Worm (Caenorhabditis elegans): ENCODE measurements around the gene perm-2.

perm-2 gene

DNA sequence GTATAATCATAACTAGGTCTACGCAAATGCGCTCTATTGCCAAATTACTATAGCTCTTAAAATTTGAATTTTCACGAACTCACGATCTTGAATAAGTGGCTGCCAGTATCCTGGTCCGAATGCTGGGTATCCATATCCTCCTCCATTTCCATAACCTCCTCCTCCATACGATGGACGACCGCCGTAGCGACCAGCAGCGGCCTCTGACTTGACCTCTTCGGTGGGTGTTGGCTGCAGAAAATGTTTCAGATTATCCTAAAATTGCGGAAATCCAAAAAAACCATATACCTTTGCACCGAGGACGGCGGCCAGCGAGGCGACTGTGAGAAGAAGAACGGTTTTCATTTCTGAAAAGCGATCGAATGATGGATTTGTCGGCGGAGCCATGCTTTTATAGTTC is 1.8 kb upstream of the perm-2 start, which contains the start of gene perm-4:
Gene perm-4, minus strand, starts transcription at position 367 of the 400 bp plus-strand sequence.
- TF ChIP-seq cnd-1 (tag; optimal IDR thresholded peaks at IDR 0.05) (no peak), unc-39 (tag; optimal IDR thresholded peaks at IDR 0.05) (no peak), ceh-43 (GFP tag; optimal IDR thresholded peaks at IDR 0.05) (no peak), tbx-8 (GFP tag; optimal IDR thresholded peaks at IDR 0.05) (no peak), elt-3 (tag; optimal IDR thresholded peaks at IDR 0.05) (no peak), blmp-1 (tag; optimal IDR thresholded peaks at IDR 0.05) (no peak), lin-13 (tag; optimal IDR thresholded peaks at IDR 0.05) (no peak), elt-1 (tag; optimal IDR thresholded peaks at IDR 0.05; ENCODE audit: borderline replicate concordance, insufficient read depth) (no peak), ces-1 (GFP tag; optimal IDR thresholded peaks at IDR 0.05) (no peak), ham-2 (GFP tag; optimal IDR thresholded peaks at IDR 0.05) (no peak), unc-120 (tag; optimal IDR thresholded peaks at IDR 0.05; ENCODE audit: poor library complexity, severe bottlenecking) (no peak), sem-2 (GFP tag; optimal IDR thresholded peaks at IDR 0.05) (no peak), flh-1 (GFP tag; optimal IDR thresholded peaks at IDR 0.05) (no peak)

DNA sequence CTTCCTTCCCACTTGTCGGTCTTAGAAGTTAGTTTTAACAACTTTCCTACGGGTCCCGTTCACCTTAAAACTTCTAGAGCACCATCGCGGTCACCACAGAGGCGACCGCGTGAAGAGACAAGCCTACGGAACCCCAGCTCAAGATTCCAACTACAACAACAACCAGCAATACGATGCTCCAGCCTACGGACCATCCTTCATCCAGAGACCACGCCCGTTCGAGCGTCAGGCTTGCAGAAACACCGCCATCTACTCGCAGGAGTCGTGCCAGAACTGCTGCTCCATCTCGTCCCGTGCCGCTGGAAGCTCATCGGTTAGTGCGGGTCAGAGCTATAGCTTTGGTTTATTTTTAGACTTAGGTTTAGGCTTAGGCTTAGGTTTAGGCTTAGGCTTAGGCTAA is 1.3 kb downstream of the perm-2 start:
- no peak for TF ChIP-seq sem-2 (GFP tag; optimal IDR thresholded peaks at IDR 0.05)
- TF ChIP-seq ceh-39 (tag; optimal IDR thresholded peaks at IDR 0.05), result no peak
- no peak for TF ChIP-seq sptf-1 (tag; optimal IDR thresholded peaks at IDR 0.05)
- no peak for TF ChIP-seq lsy-2 (tag; optimal IDR thresholded peaks at IDR 0.05)
- no peak for TF ChIP-seq ces-1 (GFP tag; optimal IDR thresholded peaks at IDR 0.05)
- no peak for TF ChIP-seq bed-3 (GFP tag; optimal IDR thresholded peaks at IDR 0.05)
- no peak for TF ChIP-seq unc-62 (GFP tag; optimal IDR thresholded peaks at IDR 0.05)
- no peak for TF ChIP-seq M03D4.4 (tag; optimal IDR thresholded peaks at IDR 0.05)
- TF ChIP-seq nhr-12 (tag; optimal IDR thresholded peaks at IDR 0.05), result no peak
- no peak for TF ChIP-seq flh-1 (GFP tag; optimal IDR thresholded peaks at IDR 0.05)
- TF ChIP-seq ztf-11 (tag; optimal IDR thresholded peaks at IDR 0.05), result no peak
- TF ChIP-seq nhr-28 (tag; optimal IDR thresholded peaks at IDR 0.05), result no peak
- no peak for TF ChIP-seq hlh-1 (tag; optimal IDR thresholded peaks at IDR 0.05)
- TF ChIP-seq ceh-83 (GFP tag; optimal IDR thresholded peaks at IDR 0.05), result no peak

DNA sequence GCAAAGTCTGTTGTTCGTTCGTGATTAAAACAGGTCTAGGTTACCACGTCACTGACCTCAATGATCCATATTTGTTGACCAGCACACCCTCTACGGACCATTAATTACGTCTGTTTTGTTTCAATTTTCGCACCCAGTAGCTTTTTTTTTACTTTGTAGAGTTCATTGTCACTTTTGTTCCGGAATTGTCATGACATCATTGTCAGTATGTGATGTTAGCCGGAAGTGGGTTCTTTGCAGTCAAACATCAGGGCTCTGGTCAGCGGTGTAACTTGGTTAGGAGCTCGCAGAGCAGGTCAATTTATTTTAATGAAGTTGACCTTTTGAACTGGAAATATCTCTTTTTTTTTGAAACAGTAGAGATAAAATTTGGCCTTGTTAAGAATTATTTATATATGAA is 10.1 kb downstream of the perm-2 start, which contains the start of gene C44B12.6:
Gene C44B12.6, minus strand, starts transcription at position 101 of the 400 bp plus-strand sequence.
- TF ChIP-seq nhr-76 (tag; optimal IDR thresholded peaks at IDR 0.05) (no peak), nhr-237 (tag; optimal IDR thresholded peaks at IDR 0.05) (no peak), ceh-83 (GFP tag; optimal IDR thresholded peaks at IDR 0.05) (no peak)

DNA sequence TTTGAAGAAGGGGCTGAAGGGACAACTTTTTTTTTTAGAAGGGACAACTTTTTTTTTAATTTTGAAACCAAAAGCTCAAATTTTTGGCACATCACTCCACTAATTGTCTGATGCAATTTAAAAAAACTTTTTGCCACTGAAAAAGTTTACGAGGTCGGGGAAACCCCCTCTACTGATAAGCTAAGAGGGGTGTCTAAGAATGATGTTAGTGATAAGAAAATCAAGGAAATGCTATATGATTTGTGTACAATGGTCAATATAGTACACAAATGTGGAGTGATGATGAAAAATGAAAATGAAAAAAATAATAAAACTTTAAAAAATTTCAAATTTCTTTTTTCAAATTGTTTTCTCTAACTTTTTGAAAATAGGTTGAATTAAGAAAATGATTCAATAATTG is 21.0 kb downstream of the perm-2 start:
- TF ChIP-seq snpc-4 (tag; optimal IDR thresholded peaks at IDR 0.05), result no peak
- TF ChIP-seq cnd-1 (tag; optimal IDR thresholded peaks at IDR 0.05), result no peak
- TF ChIP-seq ztf-11 (tag; optimal IDR thresholded peaks at IDR 0.05), result no peak
- no peak for TF ChIP-seq mab-5 (tag; optimal IDR thresholded peaks at IDR 0.05)
- TF ChIP-seq lsy-2 (tag; optimal IDR thresholded peaks at IDR 0.05), result no peak
- TF ChIP-seq lin-13 (tag; optimal IDR thresholded peaks at IDR 0.05), result no peak
- TF ChIP-seq unc-62 (GFP tag; optimal IDR thresholded peaks at IDR 0.05), result no peak
- no peak for TF ChIP-seq sem-2 (GFP tag; optimal IDR thresholded peaks at IDR 0.05)
- TF ChIP-seq sptf-1 (tag; optimal IDR thresholded peaks at IDR 0.05), result no peak
- TF ChIP-seq flh-1 (GFP tag; optimal IDR thresholded peaks at IDR 0.05), result no peak
- no peak for TF ChIP-seq lin-32 (GFP tag; optimal IDR thresholded peaks at IDR 0.05)
- no peak for TF ChIP-seq zip-8 (tag; optimal IDR thresholded peaks at IDR 0.05)
- TF ChIP-seq ceh-43 (GFP tag; optimal IDR thresholded peaks at IDR 0.05), result no peak

DNA sequence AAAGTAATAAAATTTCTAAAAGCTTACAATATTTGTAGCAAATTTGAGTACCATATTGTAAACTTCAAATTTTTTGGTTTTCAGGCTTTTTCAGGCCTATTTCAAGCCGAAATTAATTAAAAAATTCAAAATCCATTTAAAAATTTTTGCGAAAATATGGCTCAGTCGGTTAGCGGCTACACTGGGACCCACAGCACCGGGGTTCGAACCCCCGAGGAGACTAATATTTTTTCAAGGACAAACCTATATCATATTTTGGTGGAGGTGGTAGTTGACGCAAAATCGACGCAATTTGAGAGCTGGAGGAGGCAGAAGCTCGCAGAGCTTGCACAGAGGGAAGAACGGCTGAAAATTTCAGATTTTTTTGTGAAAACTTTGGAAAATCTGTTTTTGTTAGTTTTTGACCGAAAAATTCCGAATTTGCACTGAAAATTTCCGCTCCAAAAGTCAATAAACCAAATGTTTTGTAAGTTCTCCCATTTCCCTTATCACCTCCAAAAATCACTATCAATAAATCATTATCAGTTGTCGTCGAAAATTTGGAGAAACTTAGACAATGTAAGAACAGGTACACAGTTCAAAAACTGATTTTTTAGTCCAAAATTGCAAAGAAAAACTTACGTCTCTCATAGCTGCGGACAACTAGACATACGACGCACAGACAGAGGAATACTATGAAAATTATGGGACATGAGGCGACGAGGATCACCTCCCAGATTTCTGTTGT is 22.0 kb downstream of the perm-2 start:
- TF ChIP-seq ceh-83 (GFP tag; optimal IDR thresholded peaks at IDR 0.05) (no peak), ham-2 (GFP tag; optimal IDR thresholded peaks at IDR 0.05) (no peak), flh-1 (GFP tag; optimal IDR thresholded peaks at IDR 0.05) (no peak), hlh-1 (tag; optimal IDR thresholded peaks at IDR 0.05) (no peak), mls-2 (tag; optimal IDR thresholded peaks at IDR 0.05) (no peak), pha-4 (tag; optimal IDR thresholded peaks at IDR 0.05) (no peak), bed-3 (GFP tag; optimal IDR thresholded peaks at IDR 0.05) (no peak), tbx-8 (GFP tag; optimal IDR thresholded peaks at IDR 0.05) (no peak), nhr-12 (tag; optimal IDR thresholded peaks at IDR 0.05) (no peak), mab-5 (tag; optimal IDR thresholded peaks at IDR 0.05) (no peak)
